Fruit fly (Drosophila melanogaster): Measurements from ENCODE around the gene Rox8.

dm6 chr3R:24037538-24038265 lies 10.4 kb downstream of the Rox8 start, which contains the start of gene spas:
- TF ChIP-seq CG6808 (GFP tag; optimal IDR thresholded peaks at IDR 0.05) (peak; percentile 44), CG6854 (GFP tag; optimal IDR thresholded peaks at IDR 0.05) (no peak), CG34406 (GFP tag; optimal IDR thresholded peaks at IDR 0.05) (peak; percentile 62), achi (GFP tag; optimal IDR thresholded peaks at IDR 0.05) (peak; percentile 75), Lpt (GFP tag; optimal IDR thresholded peaks at IDR 0.05) (peak; percentile 18), CG6163 (GFP tag; IDR thresholded peaks at IDR 0.05) (peak; percentile 70), CG3919 (GFP tag; optimal IDR thresholded peaks at IDR 0.05) (peak; percentile 58)

All from whole organism, prepupa.